Fruit fly (Drosophila melanogaster) whole organism, pupa: ENCODE measurements around the gene Apt1.

Experiments used
- CG10348 ChIP-seq: fragments of 200-800 bp; sonication (Bioruptor generic); IDR thresholded peaks from 2 replicates; pipeline ENCODE4 v1.3.6; 2022; ENCODE audit warnings: missing biosample characterization, missing genetic modification characterization
- CG13204 ChIP-seq: fragments of 200-800 bp; sonication (Bioruptor generic); optimal IDR thresholded peaks from 2 replicates; lab custom pipeline; 2018; ENCODE audit warnings: missing biosample characterization, mild to moderate bottlenecking, missing genetic modification characterization, moderate library complexity
- CG15710 ChIP-seq: fragments of 200-800 bp; sonication (Bioruptor generic); optimal IDR thresholded peaks from 2 replicates; lab custom pipeline; 2018; ENCODE audit warnings: missing biosample characterization, mild to moderate bottlenecking, missing genetic modification characterization, moderate library complexity
- CG17806 ChIP-seq: fragments of 200-800 bp; sonication (Bioruptor generic); optimal IDR thresholded peaks from 2 replicates; lab custom pipeline; 2018; ENCODE audit warnings: missing biosample characterization, mild to moderate bottlenecking, missing genetic modification characterization, moderate library complexity
- CG34367 ChIP-seq: fragments of 200-800 bp; sonication (Bioruptor generic); optimal IDR thresholded peaks from 2 replicates; lab custom pipeline; 2018; ENCODE audit warnings: missing biosample characterization, mild to moderate bottlenecking, missing genetic modification characterization
- CG4496 ChIP-seq: fragments of 200-800 bp; sonication (Bioruptor generic); IDR thresholded peaks from 3 replicates; pipeline ENCODE4 v1.3.6; 2022; ENCODE audit warnings: missing biosample characterization, missing genetic modification characterization
- CG8159 ChIP-seq: fragments of 200-800 bp; sonication (Bioruptor generic); optimal IDR thresholded peaks from 3 replicates; lab custom pipeline; 2018; ENCODE audit warnings: missing biosample characterization, mild to moderate bottlenecking, missing genetic modification characterization, moderate library complexity
- D1 ChIP-seq: fragments of 200-800 bp; sonication (Bioruptor generic); optimal IDR thresholded peaks from 2 replicates; lab custom pipeline; 2018; ENCODE audit warnings: missing biosample characterization, mild to moderate bottlenecking, missing genetic modification characterization, moderate library complexity
- EcR ChIP-seq: fragments of 200-800 bp; sonication (Bioruptor generic); optimal IDR thresholded peaks from 3 replicates; lab custom pipeline; 2019; ENCODE audit warnings: missing biosample characterization, missing genetic modification characterization, mild to moderate bottlenecking, moderate library complexity, missing genetic modification reagents
- Pif1A ChIP-seq: fragments of 200-800 bp; sonication (Bioruptor generic); optimal IDR thresholded peaks from 3 replicates; lab custom pipeline; 2016; ENCODE audit warnings: missing biosample characterization, missing genetic modification characterization
- Pif1B ChIP-seq: fragments of 200-800 bp; sonication (Bioruptor generic); optimal IDR thresholded peaks from 3 replicates; lab custom pipeline; 2016; ENCODE audit warnings: missing biosample characterization, missing genetic modification characterization
- gl ChIP-seq: fragments of 200-800 bp; sonication (Bioruptor generic); optimal IDR thresholded peaks from 2 replicates; lab custom pipeline; 2018; ENCODE audit warnings: missing biosample characterization, mild to moderate bottlenecking, missing genetic modification characterization

DNA sequence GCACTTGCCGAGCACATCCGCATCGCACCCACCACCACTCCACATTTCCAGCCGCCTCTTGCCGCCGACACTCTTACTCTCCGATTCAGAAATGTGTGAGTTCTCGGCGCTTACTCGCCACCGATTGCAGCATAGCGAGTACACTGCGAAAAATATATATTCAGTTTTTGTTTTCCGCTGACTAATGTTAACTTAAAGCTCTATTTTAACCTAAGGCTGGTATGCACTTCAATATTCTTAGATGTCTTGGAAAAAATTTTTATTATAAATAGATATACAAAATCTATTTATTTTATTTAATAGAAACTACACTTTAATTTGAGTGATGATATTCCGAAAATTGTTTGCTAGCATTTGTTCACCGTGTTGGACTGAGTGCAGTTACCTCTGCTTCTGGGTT, 28.6 kb upstream of the Apt1 start:
- TF ChIP-seq CG4496 (GFP tag; lab: Robert Waterston, UW) (0 out of 3 replicates have a peak, but pooled peaks have one; percentile 22), CG15710 (tag; lab: Kevin White, UChicago) (peak; percentile 61), CG8159 (tag; lab: Kevin White, UChicago) (peak; percentile 52), EcR (peak; percentile 52), D1 (no peak), Pif1A (GFP tag; lab: Kevin White, UChicago) (no peak), CG17806 (tag; lab: Kevin White, UChicago) (peak; percentile 34), Pif1B (GFP tag; lab: Kevin White, UChicago) (peak; percentile 2), gl (no peak), CG34367 (tag; lab: Kevin White, UChicago) (peak; percentile 18), CG13204 (GFP tag; lab: Kevin White, UChicago) (peak; percentile 29), CG10348 (GFP tag; lab: Robert Waterston, UW) (no peak)
